Fruit fly (Drosophila melanogaster) whole organism, embryonic: ENCODE measurements around the gene scpr-C.
A peak's percentile ranks its signal among the peaks of the same experiment; 100 is the strongest.

Experiments
- ATbp ChIP-seq: fragments of 200-800 bp; sonication (Bioruptor generic); optimal IDR thresholded peaks from 2 replicates; lab custom pipeline; 2017; ENCODE audit warnings: missing biosample characterization, mild to moderate bottlenecking, missing genetic modification characterization, missing genetic modification reagents
- Atf6 ChIP-seq: fragments of 200-800 bp; sonication (Bioruptor generic); IDR thresholded peaks from 2 replicates; pipeline ENCODE4 v1.3.6; 2022; ENCODE audit warnings: missing biosample characterization, missing genetic modification characterization
- BtbVII ChIP-seq: fragments of 200-800 bp; sonication (Bioruptor generic); optimal IDR thresholded peaks from 3 replicates; lab custom pipeline; 2017; ENCODE audit warnings: missing biosample characterization, mild to moderate bottlenecking, missing genetic modification characterization
- CG10321 ChIP-seq: fragments of 200-800 bp; sonication (Bioruptor generic); IDR thresholded peaks from 2 replicates; pipeline ENCODE4 v1.3.6; 2022; ENCODE audit warnings: missing biosample characterization, missing genetic modification characterization
- CG12155 ChIP-seq: fragments of 200-800 bp; sonication (Bioruptor generic); optimal IDR thresholded peaks from 3 replicates; lab custom pipeline; 2016; ENCODE audit warnings: missing biosample characterization, missing genetic modification characterization
- CG13894 ChIP-seq: fragments of 200-800 bp; sonication (Bioruptor generic); optimal IDR thresholded peaks from 3 replicates; lab custom pipeline; 2018; ENCODE audit warnings: missing biosample characterization, mild to moderate bottlenecking, missing genetic modification characterization, moderate library complexity
- CG17359 ChIP-seq: fragments of 200-800 bp; sonication (Bioruptor generic); optimal IDR thresholded peaks from 3 replicates; lab custom pipeline; 2018; ENCODE audit warnings: missing biosample characterization, mild to moderate bottlenecking, missing genetic modification characterization, moderate library complexity
- CG17802 ChIP-seq: fragments of 200-800 bp; sonication (Bioruptor generic); optimal IDR thresholded peaks from 2 replicates; lab custom pipeline; 2018; ENCODE audit warnings: missing biosample characterization, mild to moderate bottlenecking, missing genetic modification characterization, moderate library complexity
- CG17912 ChIP-seq: fragments of 200-800 bp; sonication (Bioruptor generic); optimal IDR thresholded peaks from 2 replicates; lab custom pipeline; 2018; ENCODE audit warnings: missing biosample characterization, mild to moderate bottlenecking, missing genetic modification characterization
- CG18619 ChIP-seq: fragments of 200-800 bp; sonication (Bioruptor generic); optimal IDR thresholded peaks from 3 replicates; lab custom pipeline; 2017; ENCODE audit warnings: missing biosample characterization, mild to moderate bottlenecking, missing genetic modification characterization
- CG2129 ChIP-seq: fragments of 200-800 bp; sonication (Bioruptor generic); IDR thresholded peaks from 2 replicates; pipeline ENCODE4 v1.3.6; 2022; ENCODE audit warnings: missing biosample characterization, missing genetic modification characterization; ENCODE audit not compliant: partially characterized antibody
- CG2875 ChIP-seq: fragments of 200-800 bp; sonication (Bioruptor generic); optimal IDR thresholded peaks from 2 replicates; lab custom pipeline; 2017; ENCODE audit warnings: missing biosample characterization, mild to moderate bottlenecking, missing genetic modification characterization, missing genetic modification reagents
- CG31365 ChIP-seq: fragments of 200-800 bp; sonication (Bioruptor generic); optimal IDR thresholded peaks from 2 replicates; lab custom pipeline; 2018; ENCODE audit warnings: missing biosample characterization, mild to moderate bottlenecking, missing genetic modification characterization
- CG3163 ChIP-seq: fragments of 200-800 bp; sonication (Bioruptor generic); optimal IDR thresholded peaks from 3 replicates; lab custom pipeline; 2016; ENCODE audit warnings: missing biosample characterization, missing genetic modification characterization
- CG32767 ChIP-seq: fragments of 200-800 bp; sonication (Bioruptor generic); IDR thresholded peaks from 2 replicates; pipeline ENCODE4 v1.3.6; 2022; ENCODE audit warnings: missing biosample characterization, missing genetic modification characterization
- CG32772 ChIP-seq: fragments of 200-800 bp; sonication (Bioruptor generic); IDR thresholded peaks from 2 replicates; pipeline ENCODE4 v1.3.6; 2022; ENCODE audit warnings: missing biosample characterization, missing genetic modification characterization
- CG6654 ChIP-seq: fragments of 200-800 bp; sonication (Bioruptor generic); optimal IDR thresholded peaks from 2 replicates; lab custom pipeline; 2017; ENCODE audit warnings: missing biosample characterization, mild to moderate bottlenecking, missing genetic modification characterization
- CG8388 ChIP-seq: fragments of 200-800 bp; sonication (Bioruptor generic); optimal IDR thresholded peaks from 2 replicates; lab custom pipeline; 2019; ENCODE audit warnings: missing biosample characterization, mild to moderate bottlenecking, missing genetic modification characterization, moderate library complexity
- CG9876 ChIP-seq: fragments of 200-800 bp; sonication (Bioruptor generic); optimal IDR thresholded peaks from 2 replicates; lab custom pipeline; 2016; ENCODE audit warnings: missing biosample characterization, missing genetic modification characterization
- CG9932 ChIP-seq: fragments of 200-800 bp; sonication (Bioruptor generic); IDR thresholded peaks from 2 replicates; pipeline ENCODE4 v1.3.6; 2022; ENCODE audit warnings: missing biosample characterization, missing genetic modification characterization
- CHES-1-like ChIP-seq: fragments of 200-800 bp; sonication (Bioruptor generic); optimal IDR thresholded peaks from 2 replicates; lab custom pipeline; 2016; ENCODE audit warnings: missing biosample characterization, missing genetic modification characterization
- Dbx ChIP-seq: fragments of 200-800 bp; sonication (Bioruptor generic); IDR thresholded peaks from 3 replicates; pipeline ENCODE4 v1.3.6; 2022; ENCODE audit warnings: missing biosample characterization, missing genetic modification characterization
- Dfd ChIP-seq, 2 experiments: fragments of >200 bp; optimal IDR thresholded peaks; 2 replicates each; lab custom pipeline; 2017; ENCODE audit warnings: missing biosample characterization in 2 of 2, missing genetic modification characterization in 2 of 2
- Elba2 ChIP-seq: fragments of 200-800 bp; sonication (Bioruptor generic); optimal IDR thresholded peaks from 3 replicates; lab custom pipeline; 2016; ENCODE audit warnings: missing biosample characterization, missing genetic modification characterization
- Fer3 ChIP-seq: fragments of 200-800 bp; sonication (Bioruptor generic); optimal IDR thresholded peaks from 2 replicates; lab custom pipeline; 2018; ENCODE audit warnings: missing biosample characterization, mild to moderate bottlenecking, missing genetic modification characterization, moderate library complexity
- Gug ChIP-seq: fragments of 200-800 bp; sonication (Bioruptor generic); IDR thresholded peaks from 4 replicates; pipeline ENCODE4 v1.3.6; 2022; ENCODE audit warnings: missing biosample characterization, missing genetic modification characterization
- H2.0 ChIP-seq: fragments of 200-800 bp; sonication (Bioruptor generic); IDR thresholded peaks from 2 replicates; pipeline ENCODE4 v1.3.6; 2022; ENCODE audit warnings: missing biosample characterization, missing genetic modification characterization
- HmgD ChIP-seq: fragments of 200-800 bp; sonication (Bioruptor generic); optimal IDR thresholded peaks from 3 replicates; lab custom pipeline; 2016; ENCODE audit warnings: missing biosample characterization, missing genetic modification characterization
- Hr39 ChIP-seq: fragments of >200 bp; optimal IDR thresholded peaks from 2 replicates; lab custom pipeline; 2017
- Hr51 ChIP-seq, 2 experiments: fragments of 200-800 bp; sonication (Bioruptor generic); optimal IDR thresholded peaks; 2 replicates in 1 of 2; 3 replicates in 1 of 2; lab custom pipeline; 2016 to 2018; ENCODE audit warnings: missing biosample characterization in 2 of 2, missing genetic modification characterization in 2 of 2, mild to moderate bottlenecking in 1 of 2, moderate library complexity in 1 of 2
- Sox102F ChIP-seq: fragments of 200-800 bp; sonication (Bioruptor generic); optimal IDR thresholded peaks from 2 replicates; lab custom pipeline; 2018; ENCODE audit warnings: missing biosample characterization, mild to moderate bottlenecking, missing genetic modification characterization, moderate library complexity
- Taf1 ChIP-seq: fragments of 200-800 bp; sonication (Bioruptor generic); IDR thresholded peaks from 2 replicates; pipeline ENCODE4 v1.3.6; 2022; ENCODE audit warnings: missing biosample characterization, missing genetic modification characterization
- dysf ChIP-seq: fragments of 200-800 bp; sonication (Bioruptor generic); IDR thresholded peaks from 3 replicates; pipeline ENCODE4 v1.3.6; 2022; ENCODE audit warnings: missing biosample characterization, missing genetic modification characterization
- emc ChIP-seq: fragments of 200-800 bp; sonication (Bioruptor generic); optimal IDR thresholded peaks from 2 replicates; lab custom pipeline; 2016; ENCODE audit warnings: missing biosample characterization, missing genetic modification characterization
- gcm2 ChIP-seq: fragments of 200-800 bp; sonication (Bioruptor generic); optimal IDR thresholded peaks from 2 replicates; lab custom pipeline; 2016; ENCODE audit warnings: missing biosample characterization, missing genetic modification characterization
- grn ChIP-seq: fragments of 200-800 bp; sonication (Bioruptor generic); optimal IDR thresholded peaks from 3 replicates; lab custom pipeline; 2017; ENCODE audit warnings: missing biosample characterization, missing genetic modification characterization
- jigr1 ChIP-seq: fragments of 200-800 bp; sonication (Bioruptor generic); IDR thresholded peaks from 3 replicates; pipeline ENCODE4 v1.3.6; 2022; ENCODE audit warnings: missing biosample characterization, missing genetic modification characterization
- ken ChIP-seq: fragments of 200-800 bp; sonication (Bioruptor generic); IDR thresholded peaks from 3 replicates; pipeline ENCODE4 v1.3.6; 2022; ENCODE audit warnings: missing biosample characterization, missing genetic modification characterization
- knrl ChIP-seq: fragments of 200-800 bp; sonication (Bioruptor generic); IDR thresholded peaks from 3 replicates; pipeline ENCODE4 v1.3.6; 2022; ENCODE audit warnings: missing biosample characterization, missing genetic modification characterization; ENCODE audit not compliant: partially characterized antibody
- oc ChIP-seq: fragments of 200-800 bp; sonication (Bioruptor generic); optimal IDR thresholded peaks from 2 replicates; lab custom pipeline; 2018; ENCODE audit warnings: missing biosample characterization, mild to moderate bottlenecking, missing genetic modification characterization, moderate library complexity
- prd ChIP-seq, 3 experiments: fragments of >200 bp in 2 of 3; fragments of 200-800 bp in 1 of 3; sonication (Bioruptor generic) in 1 of 3; optimal IDR thresholded peaks in 2 of 3; IDR thresholded peaks in 1 of 3; 2 replicates in 2 of 3; 3 replicates in 1 of 3; pipeline versions ENCODE4 v1.3.6 to Lab custom; 2017 to 2022; ENCODE audit warnings: missing biosample characterization in 1 of 3, missing genetic modification characterization in 1 of 3
- sd ChIP-seq: fragments of 200-800 bp; sonication (Bioruptor generic); optimal IDR thresholded peaks from 3 replicates; lab custom pipeline; 2018; ENCODE audit warnings: missing biosample characterization, mild to moderate bottlenecking, missing genetic modification characterization, moderate library complexity
- sens ChIP-seq: fragments of 200-800 bp; sonication (Bioruptor generic); peaks from one replicate; lab custom pipeline; 2016; ENCODE audit warnings: missing biosample characterization, missing genetic modification characterization
- stc ChIP-seq: fragments of 200-800 bp; sonication (Bioruptor generic); IDR thresholded peaks from 2 replicates; pipeline ENCODE4 v1.3.6; 2022; ENCODE audit warnings: missing biosample characterization, missing genetic modification characterization
- tll ChIP-seq, 2 experiments: fragments of 200-800 bp in 1 of 2; fragments of >200 bp in 1 of 2; sonication (Bioruptor generic) in 1 of 2; optimal IDR thresholded peaks; 2 replicates each; lab custom pipeline; 2017 to 2019; ENCODE audit warnings: missing biosample characterization in 2 of 2, missing genetic modification characterization in 2 of 2, mild to moderate bottlenecking in 1 of 2, moderate library complexity in 1 of 2
- unc-4 ChIP-seq: fragments of 200-800 bp; sonication (Bioruptor generic); IDR thresholded peaks from 2 replicates; pipeline ENCODE4 v1.3.6; 2022; ENCODE audit warnings: missing biosample characterization, missing genetic modification characterization; ENCODE audit not compliant: partially characterized antibody
- unpg ChIP-seq: fragments of 200-800 bp; sonication (Bioruptor generic); optimal IDR thresholded peaks from 3 replicates; lab custom pipeline; 2018; ENCODE audit warnings: missing biosample characterization, mild to moderate bottlenecking, missing genetic modification characterization, moderate library complexity
- vnd ChIP-seq: fragments of 200-800 bp; sonication (Bioruptor generic); IDR thresholded peaks from 3 replicates; pipeline ENCODE4 v1.3.6; 2022; ENCODE audit warnings: missing biosample characterization, missing genetic modification characterization; ENCODE audit not compliant: partially characterized antibody
- zfh1 ChIP-seq: fragments of 200-800 bp; sonication (Bioruptor generic); IDR thresholded peaks from 3 replicates; pipeline ENCODE4 v1.3.6; 2022; ENCODE audit warnings: missing biosample characterization, missing genetic modification characterization

The scpr-C gene

dm6 chr3R:11196648-11197388 is 28.5 kb upstream of the scpr-C start (continued):
- TF ChIP-seq Dfd (GFP tag; optimal IDR thresholded peaks at IDR 0.05; lab: Kevin White, UChicago) (peak in 1 of 2 experiments; percentile 95), BtbVII (peak; percentile 98), Hr39 (lab: Kevin White, UChicago) (no peak), prd (optimal IDR thresholded peaks at IDR 0.05; lab: Kevin White, UChicago) (no peak), prd (GFP tag; IDR thresholded peaks at IDR 0.05; lab: Robert Waterston, UW) (peak; percentile 98), Gug (GFP tag; lab: Robert Waterston, UW) (peak; percentile 97), CG32767 (GFP tag; lab: Robert Waterston, UW) (peak; percentile 99), emc (GFP tag; lab: Kevin White, UChicago) (peak; percentile 85), Fer3 (tag; lab: Kevin White, UChicago) (peak; percentile 98), CG17359 (tag; lab: Kevin White, UChicago) (peak; percentile 99), CG17912 (peak; percentile 85), ken (GFP tag; lab: Robert Waterston, UW) (peak; percentile 96), CG2875 (GFP tag; lab: Kevin White, UChicago) (peak; percentile 96), CG9876 (peak; percentile 64), CG17802 (peak; percentile 88), CG13894 (tag; lab: Kevin White, UChicago) (peak; percentile 98), CG8388 (GFP tag; lab: Kevin White, UChicago) (peak; percentile 98), tll (GFP tag; optimal IDR thresholded peaks at IDR 0.05; lab: Kevin White, UChicago) (peak in 1 of 2 experiments; percentile 81), stc (peak; percentile 98), CG32772 (GFP tag; lab: Robert Waterston, UW) (peak; percentile 98), CG10321 (peak; percentile 79), Sox102F (GFP tag; lab: Kevin White, UChicago) (peak; percentile 99), CG6654 (peak; percentile 95), dysf (GFP tag; lab: Robert Waterston, UW) (peak; percentile 99), Hr51 (GFP tag; optimal IDR thresholded peaks at IDR 0.05; lab: Kevin White, UChicago) (peak; percentile 93 to 100), HmgD (peak; percentile 56), CG18619 (GFP tag; lab: Kevin White, UChicago) (peak; percentile 99), sens (GFP tag; lab: Kevin White, UChicago) (peak; percentile 97), CHES-1-like (GFP tag; lab: Kevin White, UChicago) (peak; percentile 85), Taf1 (GFP tag; lab: Robert Waterston, UW) (peak; percentile 94), unpg (GFP tag; lab: Kevin White, UChicago) (peak; percentile 98), unc-4 (GFP tag; lab: Robert Waterston, UW) (no peak), vnd (GFP tag; lab: Robert Waterston, UW) (no peak), zfh1 (GFP tag; lab: Robert Waterston, UW) (peak; percentile 97), Elba2 (no peak), CG31365 (peak; percentile 66), CG12155 (GFP tag; lab: Kevin White, UChicago) (peak; percentile 94), CG2129 (GFP tag; lab: Robert Waterston, UW) (no peak), ATbp (peak; percentile 97), sd (tag; lab: Kevin White, UChicago) (peak; percentile 94), H2.0 (peak; percentile 96), gcm2 (GFP tag; lab: Kevin White, UChicago) (no peak), oc (peak; percentile 97), jigr1 (GFP tag; lab: Robert Waterston, UW) (peak; percentile 99), knrl (GFP tag; lab: Robert Waterston, UW) (no peak), CG9932 (GFP tag; lab: Robert Waterston, UW) (peak; percentile 98), Atf6 (GFP tag; lab: Robert Waterston, UW) (peak; percentile 99), grn (GFP tag; lab: Kevin White, UChicago) (no peak), Dbx (GFP tag; lab: Robert Waterston, UW) (peak; percentile 99), CG3163 (GFP tag; lab: Kevin White, UChicago) (peak; percentile 97)
